Fruit fly (Drosophila melanogaster) whole organism, embryonic: ENCODE results near the gene Elo68alpha.

Experiments used
- Atf6 ChIP-seq: fragments of 200-800 bp; sonication (Bioruptor generic); IDR thresholded peaks from 2 replicates; pipeline ENCODE4 v1.3.6; 2022; ENCODE audit warnings: missing biosample characterization, missing genetic modification characterization
- BEAF-32 ChIP-seq: fragments of 200-800 bp; sonication (Bioruptor generic); optimal IDR thresholded peaks from 3 replicates; lab custom pipeline; 2017; ENCODE audit warnings: missing biosample characterization, missing genetic modification characterization, mild to moderate bottlenecking, moderate library complexity, missing genetic modification reagents
- Blimp-1 ChIP-seq: fragments of 200-800 bp; sonication (Bioruptor generic); optimal IDR thresholded peaks from 3 replicates; lab custom pipeline; 2018; ENCODE audit warnings: missing biosample characterization, missing genetic modification characterization, mild to moderate bottlenecking, moderate library complexity, missing genetic modification reagents
- CG10147 ChIP-seq: fragments of 200-800 bp; sonication (Bioruptor generic); optimal IDR thresholded peaks from 2 replicates; lab custom pipeline; 2019; ENCODE audit warnings: missing biosample characterization, mild to moderate bottlenecking, missing genetic modification characterization, moderate library complexity
- CG10543 ChIP-seq: fragments of 200-800 bp; sonication (Bioruptor generic); optimal IDR thresholded peaks from 3 replicates; lab custom pipeline; 2017; ENCODE audit warnings: missing biosample characterization, mild to moderate bottlenecking, missing genetic modification characterization, moderate library complexity
- CG11247 ChIP-seq: fragments of 200-800 bp; sonication (Bioruptor generic); IDR thresholded peaks from 2 replicates; pipeline ENCODE4 v1.3.6; 2022; ENCODE audit warnings: missing biosample characterization, missing genetic modification characterization
- CG1233 ChIP-seq: fragments of 200-800 bp; sonication (Bioruptor generic); optimal IDR thresholded peaks from 4 replicates; lab custom pipeline; 2018; ENCODE audit warnings: missing biosample characterization, mild to moderate bottlenecking, missing genetic modification characterization
- CG12391 ChIP-seq: fragments of 200-800 bp; sonication (Bioruptor generic); optimal IDR thresholded peaks from 3 replicates; lab custom pipeline; 2018; ENCODE audit warnings: missing biosample characterization, mild to moderate bottlenecking, missing genetic modification characterization, moderate library complexity
- CG15601 ChIP-seq: fragments of 200-800 bp; sonication (Bioruptor generic); optimal IDR thresholded peaks from 3 replicates; lab custom pipeline; 2019; ENCODE audit warnings: missing biosample characterization, mild to moderate bottlenecking, missing genetic modification characterization, moderate library complexity
- CG2875 ChIP-seq: fragments of 200-800 bp; sonication (Bioruptor generic); optimal IDR thresholded peaks from 2 replicates; lab custom pipeline; 2017; ENCODE audit warnings: missing biosample characterization, mild to moderate bottlenecking, missing genetic modification characterization, missing genetic modification reagents
- CG30403 ChIP-seq: fragments of 200-800 bp; sonication (Bioruptor generic); optimal IDR thresholded peaks from 3 replicates; lab custom pipeline; 2016; ENCODE audit warnings: missing biosample characterization, missing genetic modification characterization
- CG31365 ChIP-seq: fragments of 200-800 bp; sonication (Bioruptor generic); optimal IDR thresholded peaks from 2 replicates; lab custom pipeline; 2018; ENCODE audit warnings: missing biosample characterization, mild to moderate bottlenecking, missing genetic modification characterization
- CG31388 ChIP-seq: fragments of 200-800 bp; sonication (Bioruptor generic); optimal IDR thresholded peaks from 2 replicates; lab custom pipeline; 2016; ENCODE audit warnings: missing biosample characterization, missing genetic modification characterization
- CG32767 ChIP-seq: fragments of 200-800 bp; sonication (Bioruptor generic); IDR thresholded peaks from 2 replicates; pipeline ENCODE4 v1.3.6; 2022; ENCODE audit warnings: missing biosample characterization, missing genetic modification characterization
- CG34422 ChIP-seq: fragments of 200-800 bp; sonication (Bioruptor generic); IDR thresholded peaks from 3 replicates; pipeline ENCODE4 v1.3.6; 2022; ENCODE audit warnings: missing biosample characterization, missing genetic modification characterization
- CG6683 ChIP-seq: fragments of 200-800 bp; sonication (Bioruptor generic); optimal IDR thresholded peaks from 2 replicates; lab custom pipeline; 2017; ENCODE audit warnings: missing biosample characterization, mild to moderate bottlenecking, missing genetic modification characterization, missing genetic modification reagents
- CG8944 ChIP-seq: fragments of 200-800 bp; sonication (Bioruptor generic); optimal IDR thresholded peaks from 3 replicates; lab custom pipeline; 2016; ENCODE audit warnings: missing biosample characterization, missing genetic modification characterization
- MESR4 ChIP-seq: fragments of 200-800 bp; sonication (Bioruptor generic); optimal IDR thresholded peaks from 2 replicates; lab custom pipeline; 2018; ENCODE audit warnings: missing biosample characterization, mild to moderate bottlenecking, missing genetic modification characterization, moderate library complexity
- Opbp ChIP-seq: fragments of 200-800 bp; sonication (Bioruptor generic); IDR thresholded peaks from 3 replicates; pipeline ENCODE4 v1.3.6; 2022; ENCODE audit warnings: missing biosample characterization, missing genetic modification characterization; ENCODE audit not compliant: partially characterized antibody
- PHDP ChIP-seq: fragments of 200-800 bp; sonication (Bioruptor generic); optimal IDR thresholded peaks from 3 replicates; lab custom pipeline; 2018; ENCODE audit warnings: missing biosample characterization, mild to moderate bottlenecking, missing genetic modification characterization, moderate library complexity
- Pdp1 ChIP-seq, 2 experiments: fragments of 200-800 bp; sonication (Bioruptor generic); optimal IDR thresholded peaks; 3 replicates each; lab custom pipeline; 2016; ENCODE audit warnings: missing biosample characterization in 2 of 2, missing genetic modification characterization in 2 of 2, mild to moderate bottlenecking in 1 of 2, moderate library complexity in 1 of 2
- Ptx1 ChIP-seq: fragments of 200-800 bp; sonication (Bioruptor generic); IDR thresholded peaks from 2 replicates; pipeline ENCODE4 v1.3.6; 2022; ENCODE audit warnings: missing biosample characterization, missing genetic modification characterization
- Ssrp ChIP-seq: fragments of 200-800 bp; sonication (Bioruptor generic); optimal IDR thresholded peaks from 2 replicates; lab custom pipeline; 2018; ENCODE audit warnings: missing biosample characterization, mild to moderate bottlenecking, missing genetic modification characterization, moderate library complexity
- ato ChIP-seq: fragments of 200-800 bp; sonication (Bioruptor generic); IDR thresholded peaks from 2 replicates; pipeline ENCODE4 v1.3.6; 2022; ENCODE audit warnings: missing biosample characterization, missing genetic modification characterization; ENCODE audit not compliant: partially characterized antibody
- bsh ChIP-seq, 2 experiments: fragments of 200-800 bp; sonication (Bioruptor generic); optimal IDR thresholded peaks; 2 replicates each; lab custom pipeline; 2017 to 2018; ENCODE audit warnings: mild to moderate bottlenecking in 2 of 2, missing biosample characterization in 2 of 2, missing genetic modification characterization in 2 of 2, moderate library complexity in 1 of 2
- cad ChIP-seq: fragments of >200 bp; optimal IDR thresholded peaks from 2 replicates; lab custom pipeline; 2017; ENCODE audit warnings: missing biosample characterization, missing genetic modification characterization
- chinmo ChIP-seq: fragments of 200-800 bp; sonication (Bioruptor generic); IDR thresholded peaks from 4 replicates; pipeline ENCODE4 v1.3.6; 2022; ENCODE audit warnings: missing biosample characterization, missing genetic modification characterization; ENCODE audit not compliant: partially characterized antibody
- ci ChIP-seq: fragments of 200-800 bp; sonication (Bioruptor generic); IDR thresholded peaks from 3 replicates; pipeline ENCODE4 v1.3.6; 2022; ENCODE audit warnings: missing biosample characterization, missing genetic modification characterization
- croc ChIP-seq: fragments of 200-800 bp; sonication (Bioruptor generic); conservative IDR thresholded peaks from 3 replicates; pipeline ENCODE4 v1.3.6; 2022; ENCODE audit warnings: missing biosample characterization, missing genetic modification characterization
- dmrt11E ChIP-seq: fragments of 200-800 bp; sonication (Bioruptor generic); optimal IDR thresholded peaks from 3 replicates; lab custom pipeline; 2018; ENCODE audit warnings: missing biosample characterization, mild to moderate bottlenecking, missing genetic modification characterization, moderate library complexity
- emc ChIP-seq: fragments of 200-800 bp; sonication (Bioruptor generic); optimal IDR thresholded peaks from 2 replicates; lab custom pipeline; 2016; ENCODE audit warnings: missing biosample characterization, missing genetic modification characterization
- ewg ChIP-seq: fragments of 200-800 bp; sonication (Bioruptor generic); optimal IDR thresholded peaks from 3 replicates; lab custom pipeline; 2017; ENCODE audit warnings: mild to moderate bottlenecking, missing biosample characterization, missing genetic modification reagents, missing genetic modification characterization
- fd3F ChIP-seq: fragments of 200-800 bp; sonication (Bioruptor generic); optimal IDR thresholded peaks from 2 replicates; lab custom pipeline; 2018; ENCODE audit warnings: missing biosample characterization, mild to moderate bottlenecking, missing genetic modification characterization, moderate library complexity
- fd64A ChIP-seq: fragments of 200-800 bp; sonication (Bioruptor generic); optimal IDR thresholded peaks from 3 replicates; lab custom pipeline; 2018; ENCODE audit warnings: missing biosample characterization, mild to moderate bottlenecking, missing genetic modification characterization
- fu2 ChIP-seq: fragments of 200-800 bp; sonication (Bioruptor generic); optimal IDR thresholded peaks from 2 replicates; lab custom pipeline; 2016; ENCODE audit warnings: missing biosample characterization, missing genetic modification characterization
- gsb ChIP-seq: fragments of 200-800 bp; sonication (Bioruptor generic); IDR thresholded peaks from 2 replicates; pipeline ENCODE4 v1.3.6; 2022; ENCODE audit warnings: missing biosample characterization, missing genetic modification characterization
- lbe ChIP-seq: fragments of 200-800 bp; sonication (Bioruptor generic); optimal IDR thresholded peaks from 2 replicates; lab custom pipeline; 2016; ENCODE audit warnings: missing biosample characterization, mild to moderate bottlenecking, missing genetic modification characterization
- nerfin-2 ChIP-seq: fragments of 200-800 bp; sonication (Bioruptor generic); IDR thresholded peaks from 2 replicates; pipeline ENCODE4 v1.3.6; 2022; ENCODE audit warnings: missing biosample characterization, missing genetic modification characterization; ENCODE audit not compliant: partially characterized antibody
- peb ChIP-seq: fragments of 200-800 bp; sonication (Bioruptor generic); IDR thresholded peaks from 2 replicates; pipeline ENCODE4 v1.3.6; 2022; ENCODE audit warnings: missing biosample characterization, missing genetic modification characterization
- pho ChIP-seq: fragments of 200-800 bp; sonication (Bioruptor generic); optimal IDR thresholded peaks from 2 replicates; lab custom pipeline; 2016; ENCODE audit warnings: missing biosample characterization, missing genetic modification characterization
- psq ChIP-seq: fragments of 200-800 bp; sonication (Bioruptor generic); optimal IDR thresholded peaks from 2 replicates; lab custom pipeline; 2017; ENCODE audit warnings: missing biosample characterization, missing genetic modification characterization
- row ChIP-seq: fragments of 200-800 bp; sonication (Bioruptor generic); IDR thresholded peaks from 3 replicates; pipeline ENCODE4 v1.3.6; 2022; ENCODE audit warnings: missing biosample characterization, missing genetic modification characterization
- sens-2 ChIP-seq: fragments of 200-800 bp; sonication (Bioruptor generic); IDR thresholded peaks from 2 replicates; pipeline ENCODE4 v1.3.6; 2022; ENCODE audit warnings: missing biosample characterization, missing genetic modification characterization
- seq ChIP-seq: fragments of 200-800 bp; sonication (Bioruptor generic); IDR thresholded peaks from 2 replicates; pipeline ENCODE4 v1.3.6; 2022; ENCODE audit warnings: missing biosample characterization, missing genetic modification characterization
- unpg ChIP-seq: fragments of 200-800 bp; sonication (Bioruptor generic); optimal IDR thresholded peaks from 3 replicates; lab custom pipeline; 2018; ENCODE audit warnings: missing biosample characterization, mild to moderate bottlenecking, missing genetic modification characterization, moderate library complexity

Gene Elo68alpha

dm6 chr3L:11103773-11104172 lies 943 bp upstream of the Elo68alpha start, which contains the start of gene CG32071:
Gene CG32071, minus strand, starts transcription at chr3L:11103873.
- TF ChIP-seq croc (GFP tag; lab: Robert Waterston, UW): no peak
- TF ChIP-seq Pdp1 (GFP tag; optimal IDR thresholded peaks at IDR 0.05; lab: Kevin White, UChicago): peak in 1 of 2 experiments; percentile 71
- no peak for TF ChIP-seq psq (GFP tag; lab: Kevin White, UChicago)
- TF ChIP-seq, all 482 proteins: peak for 1

DNA sequence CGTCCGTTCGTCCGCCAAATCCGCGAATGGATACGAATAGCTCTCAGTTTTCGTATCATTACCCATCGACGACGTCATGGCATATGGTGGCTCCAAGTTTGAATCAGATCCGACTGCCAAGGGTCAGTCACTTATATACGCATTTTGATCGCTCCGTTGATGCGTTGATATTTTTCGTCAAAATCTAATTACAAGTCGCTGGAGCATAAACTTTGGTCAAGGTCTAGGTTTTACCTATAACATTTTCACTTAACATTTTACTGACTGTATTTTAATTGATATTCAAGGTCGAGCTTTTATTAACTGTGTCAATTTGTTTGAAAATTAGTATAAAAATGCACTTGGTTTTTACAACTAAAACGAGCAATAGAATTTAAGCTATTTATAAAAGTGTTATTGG lies 1.2 kb downstream of the Elo68alpha start, which contains the start of gene Elo68beta:
TSS of gene Elo68beta (minus strand) at position 101 of the 400 bp plus-strand sequence.
- TF ChIP-seq Opbp: no peak
- no peak for TF ChIP-seq seq (GFP tag; lab: Robert Waterston, UW)
- TF ChIP-seq peb (GFP tag; lab: Robert Waterston, UW): no peak
- no peak for TF ChIP-seq dmrt11E (tag; lab: Kevin White, UChicago)
- no peak for TF ChIP-seq CG12391
- TF ChIP-seq MESR4 (GFP tag; lab: Kevin White, UChicago): no peak
- TF ChIP-seq CG1233 (GFP tag; lab: Kevin White, UChicago): no peak
- TF ChIP-seq ewg (GFP tag; lab: Kevin White, UChicago): no peak
- TF ChIP-seq sens-2 (GFP tag; lab: Robert Waterston, UW): no peak
- TF ChIP-seq Ptx1 (GFP tag; lab: Robert Waterston, UW): no peak
- TF ChIP-seq CG8944: no peak
- TF ChIP-seq CG31365: no peak
- TF ChIP-seq ato (GFP tag; lab: Robert Waterston, UW): no peak

dm6 chr3L:11097982-11098663 lies 4.7 kb downstream of the Elo68alpha start, which contains the start of the genes Irbp18 and APP-BP1:
Gene Irbp18, minus strand, starts transcription at chr3L:11098186.
Gene APP-BP1, plus strand, starts transcription at chr3L:11098412.
- TF ChIP-seq Atf6 (GFP tag; lab: Robert Waterston, UW) (peak; percentile 89), CG15601 (peak; percentile 76), CG32767 (GFP tag; lab: Robert Waterston, UW) (peak; percentile 85), fu2 (peak; percentile 92), row (GFP tag; lab: Robert Waterston, UW) (peak; percentile 88), lbe (GFP tag; lab: Kevin White, UChicago) (peak; percentile 92), pho (GFP tag; lab: Kevin White, UChicago) (peak; percentile 96), nerfin-2 (GFP tag; lab: Robert Waterston, UW) (no peak), gsb (GFP tag; lab: Robert Waterston, UW) (peak; percentile 72), ci (GFP tag; lab: Robert Waterston, UW) (peak; percentile 84), emc (peak; percentile 85), fd3F (GFP tag; lab: Kevin White, UChicago) (peak; percentile 91), CG10147 (peak; percentile 91), CG31388 (GFP tag; lab: Kevin White, UChicago) (peak; percentile 82), cad (no peak), chinmo (GFP tag; lab: Robert Waterston, UW) (0 out of 4 replicates have a peak, but pooled peaks have one; percentile 4), Ssrp (tag; lab: Kevin White, UChicago) (peak; percentile 90), CG34422 (GFP tag; lab: Robert Waterston, UW) (peak; percentile 87), sens-2 (GFP tag; lab: Robert Waterston, UW) (peak; percentile 72), fd64A (peak; percentile 81), unpg (GFP tag; lab: Kevin White, UChicago) (peak; percentile 93), bsh (GFP tag; optimal IDR thresholded peaks at IDR 0.05; lab: Kevin White, UChicago) (peak; percentile 84 to 92), PHDP (peak; percentile 92), CG10543 (peak; percentile 93), CG2875 (peak; percentile 90), CG6683 (GFP tag; lab: Kevin White, UChicago) (peak; percentile 88), Blimp-1 (GFP tag; lab: Kevin White, UChicago) (peak; percentile 90), BEAF-32 (peak; percentile 46), CG30403 (GFP tag; lab: Kevin White, UChicago) (peak; percentile 98), CG11247 (GFP tag; lab: Robert Waterston, UW) (peak; percentile 88)
